Worm (Caenorhabditis elegans) whole organism, mixed stage, embryonic: ENCODE results near the gene abhd-3.1.

Experiments used
- lsy-2 ChIP-seq: fragments of 150-350 bp; optimal IDR thresholded peaks from 2 replicates; lab custom pipeline; 2014; ENCODE audit warnings: missing biosample characterization, missing genetic modification characterization
- mep-1 ChIP-seq: fragments of 150-350 bp; optimal IDR thresholded peaks from 2 replicates; lab custom pipeline; 2017; ENCODE audit warnings: missing biosample characterization, missing genetic modification reagents, missing genetic modification characterization, inconsistent platforms
- nhr-28 ChIP-seq: fragments of 150-350 bp; optimal IDR thresholded peaks from 2 replicates; lab custom pipeline; 2014; ENCODE audit warnings: missing biosample characterization, missing genetic modification characterization

DNA sequence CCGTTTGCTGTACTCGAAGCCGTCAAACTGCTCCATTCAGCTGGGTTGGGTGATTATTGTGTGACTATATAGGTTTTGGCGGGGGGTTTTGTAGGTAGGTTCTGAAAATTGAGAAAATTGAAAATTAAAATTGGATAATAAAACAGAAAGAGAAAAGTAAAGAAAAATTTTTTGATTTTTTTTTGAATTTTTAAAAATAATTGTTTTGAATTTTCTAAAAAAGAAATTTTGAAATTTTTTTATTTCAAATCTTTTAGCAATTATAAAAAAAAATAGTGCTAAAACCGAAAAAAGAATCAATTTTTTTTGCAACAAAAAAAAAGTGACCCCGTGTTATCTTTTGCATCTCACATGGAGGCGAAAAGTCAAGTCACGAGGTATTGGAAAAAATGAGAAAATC is 49.1 kb downstream of the abhd-3.1 start, which contains the start of gene unc-51:
- no peak for TF ChIP-seq lsy-2 (tag; lab: Kevin White, UChicago)
- no peak for TF ChIP-seq nhr-28
- no peak for TF ChIP-seq mep-1
